Fruit fly (Drosophila melanogaster): ENCODE results near the gene CG31248.

Gene CG31248

dm6 chr3R:7124109-7124639 is 4.9 kb upstream of the CG31248 start, which contains the start of the genes Alh and CG10098 (continued):
- TF ChIP-seq CHES-1-like (GFP tag; optimal IDR thresholded peaks at IDR 0.05) = peak; percentile 53
- peak; percentile 70 for TF ChIP-seq HLH4C (GFP tag; IDR thresholded peaks at IDR 0.05; ENCODE audit: partially characterized antibody)
- peak; percentile 39 for TF ChIP-seq crc (GFP tag; optimal IDR thresholded peaks at IDR 0.05)
- TF ChIP-seq CG6654 (GFP tag; optimal IDR thresholded peaks at IDR 0.05) = peak; percentile 49
- TF ChIP-seq run (tag; optimal IDR thresholded peaks at IDR 0.05) = no peak
- peak; percentile 34 for TF ChIP-seq CG12219 (GFP tag; optimal IDR thresholded peaks at IDR 0.05)
- TF ChIP-seq CG8924 (tag; optimal IDR thresholded peaks at IDR 0.05) = peak; percentile 77
- peak; percentile 34 for TF ChIP-seq Nf-YB (GFP tag; optimal IDR thresholded peaks at IDR 0.05)
- no peak for TF ChIP-seq ara (GFP tag; IDR thresholded peaks at IDR 0.05)
- TF ChIP-seq Oli (tag; optimal IDR thresholded peaks at IDR 0.05) = peak; percentile 68
- TF ChIP-seq slou (GFP tag; optimal IDR thresholded peaks at IDR 0.05) = peak; percentile 72
- TF ChIP-seq CG18011 (GFP tag; optimal IDR thresholded peaks at IDR 0.05) = peak; percentile 67
- TF ChIP-seq eve (GFP tag; optimal IDR thresholded peaks at IDR 0.05) = no peak
- peak; percentile 49; the same call in 1 of the 2 replicates for TF ChIP-seq CG11696 (GFP tag; IDR thresholded peaks at IDR 0.05)
- peak; percentile 83 to 91 for TF ChIP-seq Pdp1 (GFP tag; optimal IDR thresholded peaks at IDR 0.05)
- peak; percentile 78 for TF ChIP-seq CG17829 (tag; optimal IDR thresholded peaks at IDR 0.05)
- peak; percentile 51 for TF ChIP-seq da (GFP tag; optimal IDR thresholded peaks at IDR 0.05)
- no peak for TF ChIP-seq h (optimal IDR thresholded peaks at IDR 0.05)
- TF ChIP-seq hth (optimal IDR thresholded peaks at IDR 0.05) = no peak
- TF ChIP-seq salm (tag; optimal IDR thresholded peaks at IDR 0.05) = no peak
- peak; percentile 52 for TF ChIP-seq kni (GFP tag; optimal IDR thresholded peaks at IDR 0.05)
- TF ChIP-seq HLH3B (GFP tag; IDR thresholded peaks at IDR 0.05) = peak; percentile 70
- TF ChIP-seq pho (GFP tag; optimal IDR thresholded peaks at IDR 0.05) = peak; percentile 89
- TF ChIP-seq tll (GFP tag; optimal IDR thresholded peaks at IDR 0.05) = peak; percentile 43 to 80
- TF ChIP-seq Fer1 (GFP tag; optimal IDR thresholded peaks at IDR 0.05) = peak; percentile 45
- TF ChIP-seq ATbp (GFP tag; optimal IDR thresholded peaks at IDR 0.05) = peak; percentile 34
- TF ChIP-seq CG12769 (tag; optimal IDR thresholded peaks at IDR 0.05) = peak; percentile 78
- TF ChIP-seq Hand (GFP tag; optimal IDR thresholded peaks at IDR 0.05) = peak; percentile 29
- TF ChIP-seq BtbVII (GFP tag; optimal IDR thresholded peaks at IDR 0.05) = no peak
- TF ChIP-seq CG15269 (tag; optimal IDR thresholded peaks at IDR 0.05) = peak; percentile 80
- peak; percentile 73 for TF ChIP-seq kay (GFP tag; optimal IDR thresholded peaks at IDR 0.05)
- TF ChIP-seq NC2β (GFP tag; optimal IDR thresholded peaks at IDR 0.05) = peak; percentile 70
- TF ChIP-seq HLH54F (GFP tag; optimal IDR thresholded peaks at IDR 0.05) = peak; percentile 92
- TF ChIP-seq fu2 (GFP tag; optimal IDR thresholded peaks at IDR 0.05) = peak; percentile 89
- peak; percentile 71 for TF ChIP-seq CG13287 (GFP tag; IDR thresholded peaks at IDR 0.05; ENCODE audit: partially characterized antibody)
- peak; percentile 73 for TF ChIP-seq CG6689 (GFP tag; IDR thresholded peaks at IDR 0.05)
- TF ChIP-seq CG7271 (tag; optimal IDR thresholded peaks at IDR 0.05) = no peak
- peak; percentile 91 for TF ChIP-seq CG14710 (tag; optimal IDR thresholded peaks at IDR 0.05)
- no peak; the same call in 1 of the 2 replicates for TF ChIP-seq Drgx (GFP tag; IDR thresholded peaks at IDR 0.05)
- TF ChIP-seq CoRest (tag; optimal IDR thresholded peaks at IDR 0.05) = peak; percentile 91
- peak; percentile 71 for TF ChIP-seq Usf (GFP tag; optimal IDR thresholded peaks at IDR 0.05)
- peak; percentile 89 for TF ChIP-seq Rfx (GFP tag; IDR thresholded peaks at IDR 0.05)
- peak; percentile 39; the same call in 1 of the 2 replicates for TF ChIP-seq E2f2 (GFP tag; IDR thresholded peaks at IDR 0.05)
- peak; percentile 72 for TF ChIP-seq Sox100B (GFP tag; optimal IDR thresholded peaks at IDR 0.05)
- TF ChIP-seq phol (tag; optimal IDR thresholded peaks at IDR 0.05) = peak; percentile 90
- TF ChIP-seq jumu (GFP tag; optimal IDR thresholded peaks at IDR 0.05) = peak; percentile 90
- TF ChIP-seq rib (GFP tag; IDR thresholded peaks at IDR 0.05) = peak; percentile 50; the same call in 1 of the 2 replicates
- TF ChIP-seq CG33213 (GFP tag; optimal IDR thresholded peaks at IDR 0.05) = peak; percentile 83
- peak; percentile 85 for TF ChIP-seq CG2116 (GFP tag; optimal IDR thresholded peaks at IDR 0.05)
- peak; percentile 74 for TF ChIP-seq lbe (GFP tag; optimal IDR thresholded peaks at IDR 0.05)

Measured in whole organism, embryonic.